Worm (Caenorhabditis elegans) whole organism, L2 larva: Measurements from ENCODE around the gene gly-20.

Experiments
- alr-1 ChIP-seq: fragments of 150-350 bp; optimal IDR thresholded peaks from 2 replicates; lab custom pipeline; 2014; ENCODE audit warnings: missing biosample characterization, missing genetic modification characterization
- gmeb-1 ChIP-seq: fragments of 150-350 bp; optimal IDR thresholded peaks from 2 replicates; lab custom pipeline; 2014; ENCODE audit warnings: missing biosample characterization, missing genetic modification characterization
- lin-13 ChIP-seq: fragments of 150-350 bp; optimal IDR thresholded peaks from 2 replicates; lab custom pipeline; 2014; ENCODE audit warnings: missing biosample characterization, missing genetic modification reagents, missing genetic modification characterization
- sem-4 ChIP-seq: fragments of 150-350 bp; optimal IDR thresholded peaks from 2 replicates; lab custom pipeline; 2014; ENCODE audit warnings: missing biosample characterization, missing genetic modification reagents, missing genetic modification characterization
- unc-62 ChIP-seq: fragments of 150-350 bp; optimal IDR thresholded peaks from 2 replicates; lab custom pipeline; 2014; ENCODE audit warnings: missing biosample characterization, missing genetic modification reagents, missing genetic modification characterization
- ztf-4 ChIP-seq: fragments of 150-350 bp; optimal IDR thresholded peaks from 2 replicates; lab custom pipeline; 2014; ENCODE audit warnings: missing biosample characterization, missing genetic modification characterization

DNA sequence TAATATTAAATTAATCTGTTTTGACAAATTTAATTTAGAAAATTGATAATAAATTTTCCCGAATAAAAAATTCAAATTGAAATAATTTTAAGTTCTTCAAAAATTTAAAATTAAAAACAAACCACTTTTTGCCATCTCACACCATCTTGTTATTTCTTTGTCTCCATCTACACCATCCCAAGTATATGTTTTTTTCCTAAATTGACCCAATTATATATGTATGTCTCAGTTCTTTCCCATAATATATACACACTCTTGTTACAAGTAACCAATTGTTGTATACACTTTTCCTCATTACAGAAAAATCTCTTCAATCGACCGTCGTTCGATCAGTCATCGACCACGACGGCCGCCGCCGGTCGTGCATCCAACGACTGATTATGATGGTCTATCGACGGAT lies at the start of gene gly-20:
- TF ChIP-seq alr-1 (tag; lab: Kevin White, UChicago), result no peak
- TF ChIP-seq unc-62 (GFP tag; lab: Kevin White, UChicago), result no peak
- no peak for TF ChIP-seq gmeb-1 (tag; lab: Kevin White, UChicago)
- TF ChIP-seq sem-4 (tag; lab: Kevin White, UChicago), result no peak
- no peak for TF ChIP-seq ztf-4 (tag; lab: Kevin White, UChicago)
- no peak for TF ChIP-seq lin-13 (GFP tag; lab: Kevin White, UChicago)
